Worm (Caenorhabditis elegans): Measurements from ENCODE around the gene nra-3.

- TF ChIP-seq rnt-1 (tag; optimal IDR thresholded peaks at IDR 0.05): peak; percentile 90
- peak; percentile 87 for TF ChIP-seq tbx-2 (tag; optimal IDR thresholded peaks at IDR 0.05)
- TF ChIP-seq unc-3 (GFP tag; conservative IDR thresholded peaks at IDR 0.05): no peak
- no peak for TF ChIP-seq unc-3 (tag; optimal IDR thresholded peaks at IDR 0.05)
- no peak for TF ChIP-seq ceh-30 (tag; optimal IDR thresholded peaks at IDR 0.05)
- TF ChIP-seq hlh-30 (tag; optimal IDR thresholded peaks at IDR 0.05; ENCODE audit: insufficient read depth): peak; percentile 46
- no peak for TF ChIP-seq fkh-10 (GFP tag; optimal IDR thresholded peaks at IDR 0.05)
Observed at ce11 chrX:9932226-9932773, 1.0 kb upstream of the nra-3 start, which contains the start of gene tsp-21.
